Worm (Caenorhabditis elegans) whole organism, L1 larva: ENCODE measurements around the gene madf-3.
A peak's percentile ranks its signal among the peaks of the same experiment; 100 is the strongest.

ENCODE experiments used
- C04F5.9 ChIP-seq: sonication (generic microtip); optimal IDR thresholded peaks from 2 replicates; lab custom pipeline; 2016; ENCODE audit warnings: missing genetic modification characterization, missing compliant biosample characterization
- C16A3.4 ChIP-seq: fragments of 150-350 bp; optimal IDR thresholded peaks from 2 replicates; lab custom pipeline; 2014; ENCODE audit warnings: missing biosample characterization, missing genetic modification characterization
- F16B12.6 ChIP-seq: fragments of 150-350 bp; optimal IDR thresholded peaks from 2 replicates; lab custom pipeline; 2014; ENCODE audit warnings: missing biosample characterization, missing genetic modification characterization
- Y116A8C.19 ChIP-seq: sonication (generic microtip); optimal IDR thresholded peaks from 2 replicates; lab custom pipeline; 2016; ENCODE audit warnings: missing compliant biosample characterization, missing genetic modification characterization, borderline replicate concordance
- aha-1 ChIP-seq: fragments of 150-350 bp; optimal IDR thresholded peaks from 2 replicates; lab custom pipeline; 2014; ENCODE audit warnings: missing biosample characterization, missing genetic modification characterization
- alr-1 ChIP-seq: fragments of 200-800 bp; sonication (Bioruptor generic); optimal IDR thresholded peaks from 2 replicates; lab custom pipeline; 2018; ENCODE audit warnings: borderline replicate concordance, mild to moderate bottlenecking, missing genetic modification characterization, missing compliant biosample characterization
- ama-1 ChIP-seq: fragments of 150-350 bp; optimal IDR thresholded peaks from 2 replicates; lab custom pipeline; 2014
- ceh-63 ChIP-seq: fragments of 200-800 bp; sonication (Bioruptor generic); optimal IDR thresholded peaks from 2 replicates; lab custom pipeline; 2018; ENCODE audit warnings: mild to moderate bottlenecking, missing genetic modification characterization, missing compliant biosample characterization
- ceh-90 ChIP-seq: sonication (generic microtip); optimal IDR thresholded peaks from 2 replicates; lab custom pipeline; 2016; ENCODE audit warnings: missing genetic modification characterization, missing compliant biosample characterization
- ces-1 ChIP-seq: fragments of 150-350 bp; optimal IDR thresholded peaks from 2 replicates; lab custom pipeline; 2014; ENCODE audit warnings: missing biosample characterization, missing genetic modification reagents, missing genetic modification characterization
- efl-1 ChIP-seq, 4 experiments: fragments of 150-350 bp; optimal IDR thresholded peaks in 3 of 4; peaks in 1 of 4; 1 replicate in 1 of 4; 2 replicates in 3 of 4; lab custom pipeline; 2014; ENCODE audit warnings: missing biosample characterization in 2 of 4, missing genetic modification characterization in 2 of 4, missing genetic modification reagents in 2 of 4
- elt-3 ChIP-seq, 6 experiments: fragments of 150-350 bp in 1 of 6; sonication (generic microtip); optimal IDR thresholded peaks; 2 replicates each; lab custom pipeline; 2017 to 2018; ENCODE audit warnings: missing biosample characterization in 6 of 6, missing genetic modification characterization in 6 of 6, inconsistent platforms in 1 of 6
- ets-5 ChIP-seq: fragments of 200-800 bp; sonication (Bioruptor generic); IDR thresholded peaks from 2 replicates; pipeline ENCODE4 v1.3.6; 2022; ENCODE audit warnings: missing genetic modification characterization, missing compliant biosample characterization
- fkh-10 ChIP-seq: sonication (generic microtip); optimal IDR thresholded peaks from 2 replicates; lab custom pipeline; 2017; ENCODE audit warnings: missing biosample characterization, missing genetic modification reagents, missing genetic modification characterization
- fos-1 ChIP-seq: fragments of 150-350 bp; optimal IDR thresholded peaks from 2 replicates; lab custom pipeline; 2014; ENCODE audit warnings: missing biosample characterization, missing genetic modification characterization
- grh-1 ChIP-seq: fragments of 200-800 bp; sonication (Bioruptor generic); IDR thresholded peaks from 2 replicates; pipeline ENCODE4 v1.3.6; 2022; ENCODE audit warnings: missing genetic modification reagents, missing genetic modification characterization, missing compliant biosample characterization
- hlh-17 ChIP-seq: fragments of 200-800 bp; sonication (Bioruptor generic); optimal IDR thresholded peaks from 2 replicates; lab custom pipeline; 2018; ENCODE audit warnings: missing genetic modification characterization, mild to moderate bottlenecking, missing compliant biosample characterization, moderate library complexity, borderline replicate concordance
- hlh-4 ChIP-seq: sonication (generic microtip); optimal IDR thresholded peaks from 2 replicates; lab custom pipeline; 2016; ENCODE audit warnings: mild to moderate bottlenecking, missing genetic modification characterization, missing compliant biosample characterization
- irx-1 ChIP-seq: sonication (generic microtip); optimal IDR thresholded peaks from 2 replicates; lab custom pipeline; 2016; ENCODE audit warnings: missing genetic modification characterization, missing compliant biosample characterization
- isw-1 ChIP-seq: fragments of 200-800 bp; sonication (Bioruptor generic); IDR thresholded peaks from 2 replicates; pipeline ENCODE4 v1.3.6; 2022; ENCODE audit warnings: missing genetic modification characterization, missing compliant biosample characterization
- jun-1 ChIP-seq: fragments of 150-350 bp; optimal IDR thresholded peaks from 2 replicates; lab custom pipeline; 2014; ENCODE audit warnings: missing biosample characterization, missing genetic modification reagents, missing genetic modification characterization
- lin-13 ChIP-seq: fragments of 150-350 bp; optimal IDR thresholded peaks from 2 replicates; lab custom pipeline; 2014; ENCODE audit warnings: missing biosample characterization, missing genetic modification reagents, missing genetic modification characterization
- lin-35 ChIP-seq, 2 experiments: fragments of 150-350 bp; optimal IDR thresholded peaks; 2 replicates each; lab custom pipeline; 2014; ENCODE audit warnings: missing biosample characterization in 2 of 2, missing genetic modification characterization in 2 of 2, missing genetic modification reagents in 2 of 2
- mab-9 ChIP-seq: fragments of 200-800 bp; sonication (Bioruptor generic); IDR thresholded peaks from 2 replicates; pipeline ENCODE4 v1.3.6; 2022; ENCODE audit warnings: missing genetic modification reagents, missing genetic modification characterization, missing compliant biosample characterization
- nhr-11 ChIP-seq: fragments of 150-350 bp; optimal IDR thresholded peaks from 2 replicates; lab custom pipeline; 2014; ENCODE audit warnings: missing biosample characterization, missing genetic modification characterization
- nhr-28 ChIP-seq: fragments of 150-350 bp; optimal IDR thresholded peaks from 2 replicates; lab custom pipeline; 2014; ENCODE audit warnings: missing biosample characterization, missing genetic modification characterization
- nhr-90 ChIP-seq: sonication (generic microtip); optimal IDR thresholded peaks from 2 replicates; lab custom pipeline; 2016; ENCODE audit warnings: mild to moderate bottlenecking, missing genetic modification characterization, missing compliant biosample characterization; ENCODE audit not compliant: poor library complexity
- pag-3 ChIP-seq: sonication (generic microtip); optimal IDR thresholded peaks from 2 replicates; lab custom pipeline; 2017; ENCODE audit warnings: missing genetic modification characterization, mild to moderate bottlenecking, missing compliant biosample characterization, antibody characterized with exemption, borderline replicate concordance; ENCODE audit not compliant: insufficient read depth
- pax-3 ChIP-seq: fragments of 200-800 bp; sonication (Bioruptor generic); optimal IDR thresholded peaks from 2 replicates; lab custom pipeline; 2018; ENCODE audit warnings: mild to moderate bottlenecking, missing genetic modification characterization, moderate library complexity, missing compliant biosample characterization
- pqm-1 ChIP-seq: sonication (generic microtip); optimal IDR thresholded peaks from 3 replicates; lab custom pipeline; 2017; ENCODE audit warnings: missing biosample characterization, missing genetic modification characterization
- rnt-1 ChIP-seq: sonication (generic microtip); optimal IDR thresholded peaks from 2 replicates; lab custom pipeline; 2016; ENCODE audit warnings: mild to moderate bottlenecking, missing genetic modification characterization, moderate library complexity, missing compliant biosample characterization
- skn-1 ChIP-seq: fragments of 150-350 bp; optimal IDR thresholded peaks from 2 replicates; lab custom pipeline; 2014; ENCODE audit warnings: missing biosample characterization, missing genetic modification characterization
- snpc-4 ChIP-seq: fragments of 150-350 bp; optimal IDR thresholded peaks from 2 replicates; lab custom pipeline; 2014; ENCODE audit warnings: missing biosample characterization, missing genetic modification characterization
- snu-23 ChIP-seq: sonication (generic microtip); optimal IDR thresholded peaks from 2 replicates; lab custom pipeline; 2016; ENCODE audit warnings: missing genetic modification characterization, missing compliant biosample characterization
- sox-4 ChIP-seq: sonication (generic microtip); optimal IDR thresholded peaks from 2 replicates; lab custom pipeline; 2016; ENCODE audit warnings: missing genetic modification characterization, missing compliant biosample characterization
- sptf-1 ChIP-seq: fragments of 150-350 bp; optimal IDR thresholded peaks from 2 replicates; lab custom pipeline; 2014; ENCODE audit warnings: missing biosample characterization, missing genetic modification characterization
- swsn-7 ChIP-seq: sonication (generic microtip); optimal IDR thresholded peaks from 2 replicates; lab custom pipeline; 2016; ENCODE audit warnings: missing genetic modification characterization, missing compliant biosample characterization
- tlp-1 ChIP-seq: fragments of 150-350 bp; optimal IDR thresholded peaks from 2 replicates; lab custom pipeline; 2014; ENCODE audit warnings: missing biosample characterization, missing genetic modification characterization
- unc-86 ChIP-seq: sonication (generic microtip); optimal IDR thresholded peaks from 2 replicates; lab custom pipeline; 2016; ENCODE audit warnings: missing genetic modification characterization, missing compliant biosample characterization
- unc-98 ChIP-seq: fragments of 200-800 bp; sonication (Bioruptor generic); IDR thresholded peaks from 2 replicates; pipeline ENCODE4 v1.3.6; 2022; ENCODE audit warnings: missing genetic modification characterization, missing compliant biosample characterization
- vab-15 ChIP-seq: sonication (generic microtip); optimal IDR thresholded peaks from 2 replicates; lab custom pipeline; 2017; ENCODE audit warnings: missing genotype, mild to moderate bottlenecking, missing genetic modification characterization, missing compliant biosample characterization
- zag-1 ChIP-seq: fragments of 150-350 bp; optimal IDR thresholded peaks from 2 replicates; lab custom pipeline; 2014; ENCODE audit warnings: missing biosample characterization, missing genetic modification characterization

Gene madf-3

ce11 chrII:4372867-4373397 is 38.4 kb downstream of the madf-3 start:
- TF ChIP-seq efl-1 (optimal IDR thresholded peaks at IDR 0.05; lab: Kevin White, UChicago): no peak
- TF ChIP-seq efl-1 (GFP tag; optimal IDR thresholded peaks at IDR 0.05 in 1 of 2; lab: Kevin White, UChicago): peak in 1 of 2 experiments; percentile 8
- TF ChIP-seq ceh-90: no peak
- TF ChIP-seq fos-1 (tag; lab: Kevin White, UChicago): no peak
- TF ChIP-seq pag-3 (tag; lab: Kevin White, UChicago): no peak
- no peak for TF ChIP-seq skn-1
- TF ChIP-seq, all 84 proteins: peak for 1

ce11 chrII:4374885-4375284 is 40.3 kb downstream of the madf-3 start:
- TF ChIP-seq snpc-4 (tag; lab: Kevin White, UChicago): no peak
- no peak for TF ChIP-seq pag-3 (tag; lab: Kevin White, UChicago)
- TF ChIP-seq efl-1 (optimal IDR thresholded peaks at IDR 0.05; lab: Kevin White, UChicago): no peak
- TF ChIP-seq efl-1 (GFP tag; optimal IDR thresholded peaks at IDR 0.05 in 1 of 2; lab: Kevin White, UChicago): no peak
- no peak for TF ChIP-seq ces-1 (GFP tag; lab: Kevin White, UChicago)
- no peak for TF ChIP-seq swsn-7
- no peak for TF ChIP-seq alr-1 (tag; lab: Kevin White, UChicago)
- TF ChIP-seq nhr-28 (tag; lab: Kevin White, UChicago): no peak
- no peak for TF ChIP-seq F16B12.6 (tag; lab: Kevin White, UChicago)
- TF ChIP-seq hlh-4 (tag; lab: Kevin White, UChicago): no peak
- TF ChIP-seq ama-1 (lab: Kevin White, UChicago): no peak
- TF ChIP-seq unc-98 (GFP tag; lab: Robert Waterston, UW): no peak
- no peak for TF ChIP-seq elt-3 (tag; optimal IDR thresholded peaks at IDR 0.05; lab: Kevin White, UChicago)
- no peak for TF ChIP-seq irx-1 (tag; lab: Kevin White, UChicago)
- TF ChIP-seq ets-5 (GFP tag; lab: Robert Waterston, UW): no peak
- no peak for TF ChIP-seq ceh-63 (GFP tag; lab: Kevin White, UChicago)
- no peak for TF ChIP-seq C16A3.4 (tag; lab: Kevin White, UChicago)
- no peak for TF ChIP-seq sptf-1 (tag; lab: Kevin White, UChicago)
- no peak for TF ChIP-seq snu-23 (GFP tag; lab: Kevin White, UChicago)

ce11 chrII:4376295-4377172 is 42.0 kb downstream of the madf-3 start, which contains the start of gene ntl-2:
TSS of gene ntl-2 (minus strand) at chrII:4376465.
- TF ChIP-seq ces-1 (GFP tag; lab: Kevin White, UChicago) (no peak), lin-13 (peak; percentile 97), ama-1 (lab: Kevin White, UChicago) (peak; percentile 16), pqm-1 (tag; lab: Kevin White, UChicago) (peak; percentile 47), mab-9 (peak; percentile 90), jun-1 (tag; lab: Kevin White, UChicago) (peak; percentile 95), aha-1 (peak; percentile 70), unc-86 (tag; lab: Kevin White, UChicago) (peak; percentile 95), irx-1 (tag; lab: Kevin White, UChicago) (peak; percentile 88), rnt-1 (peak; percentile 96), vab-15 (tag; lab: Kevin White, UChicago) (peak; percentile 95), C16A3.4 (tag; lab: Kevin White, UChicago) (peak; percentile 89), tlp-1 (no peak), swsn-7 (peak; percentile 95), nhr-90 (tag; lab: Kevin White, UChicago) (peak; percentile 92), elt-3 (tag; optimal IDR thresholded peaks at IDR 0.05; lab: Kevin White, UChicago) (peak in 3 of 6 experiments; percentile 74 to 82 (median 77)), nhr-11 (tag; lab: Kevin White, UChicago) (peak; percentile 79), ets-5 (GFP tag; lab: Robert Waterston, UW) (no peak), fkh-10 (GFP tag; lab: Kevin White, UChicago) (peak; percentile 88), sox-4 (tag; lab: Kevin White, UChicago) (peak; percentile 73), pax-3 (tag; lab: Kevin White, UChicago) (peak; percentile 97), snu-23 (GFP tag; lab: Kevin White, UChicago) (peak; percentile 93), grh-1 (GFP tag; lab: Robert Waterston, UW) (peak; percentile 91), unc-98 (GFP tag; lab: Robert Waterston, UW) (peak; percentile 48; the same call in 1 of the 2 replicates), isw-1 (GFP tag; lab: Robert Waterston, UW) (peak; percentile 94), F16B12.6 (tag; lab: Kevin White, UChicago) (peak; percentile 66), C04F5.9 (peak; percentile 74), Y116A8C.19 (tag; lab: Kevin White, UChicago) (no peak), ceh-90 (peak; percentile 33), nhr-28 (tag; lab: Kevin White, UChicago) (no peak), zag-1 (tag; lab: Kevin White, UChicago) (no peak), hlh-17 (GFP tag; lab: Kevin White, UChicago) (no peak), lin-35 (GFP tag; optimal IDR thresholded peaks at IDR 0.05; lab: Kevin White, UChicago) (peak; percentile 84 to 92), skn-1 (peak; percentile 92)
